Worm (Caenorhabditis elegans): ENCODE results near the gene rps-29.

The rps-29 gene

ce11 chrIII:794000-794399, at the start of gene rps-29:
Gene rps-29, plus strand, starts transcription at chrIII:794300.
- TF ChIP-seq die-1 (tag; optimal IDR thresholded peaks at IDR 0.05): no peak
- TF ChIP-seq somi-1 (GFP tag; optimal IDR thresholded peaks at IDR 0.05): no peak

ce11 chrIII:744459-744858, 49.6 kb upstream of the rps-29 start:
- no peak for TF ChIP-seq attf-5 (GFP tag; optimal IDR thresholded peaks at IDR 0.05)

- TF ChIP-seq hsf-1 (GFP tag; IDR thresholded peaks at IDR 0.05): no peak
- TF ChIP-seq ZK185.1 (tag; optimal IDR thresholded peaks at IDR 0.05; ENCODE audit: poor library complexity, severe bottlenecking): no peak
- no peak for TF ChIP-seq K11D2.4 (GFP tag; IDR thresholded peaks at IDR 0.05)
- no peak for TF ChIP-seq ceh-58 (GFP tag; IDR thresholded peaks at IDR 0.05)
- TF ChIP-seq F49E8.2 (tag; optimal IDR thresholded peaks at IDR 0.05; ENCODE audit: insufficient read depth): no peak
- TF ChIP-seq egrh-3 (GFP tag; IDR thresholded peaks at IDR 0.05): no peak
- TF ChIP-seq madf-8 (GFP tag; conservative IDR thresholded peaks at IDR 0.05): no peak
- no peak for TF ChIP-seq repo-1 (tag; optimal IDR thresholded peaks at IDR 0.05)
- TF ChIP-seq C17E4.6 (GFP tag; IDR thresholded peaks at IDR 0.05): no peak
- no peak for TF ChIP-seq unc-130 (GFP tag; optimal IDR thresholded peaks at IDR 0.05)
- TF ChIP-seq bed-1 (GFP tag; IDR thresholded peaks at IDR 0.05): no peak
- TF ChIP-seq ztf-26 (tag; optimal IDR thresholded peaks at IDR 0.05): no peak
- TF ChIP-seq zfh-2 (GFP tag; conservative IDR thresholded peaks at IDR 0.05): no peak
- no peak for TF ChIP-seq Y53G8AR.9 (GFP tag; conservative IDR thresholded peaks at IDR 0.05)
- TF ChIP-seq ceh-40 (GFP tag; IDR thresholded peaks at IDR 0.05): no peak
- no peak for TF ChIP-seq madf-3 (GFP tag; IDR thresholded peaks at IDR 0.05)
- TF ChIP-seq egl-18 (GFP tag; IDR thresholded peaks at IDR 0.05): no peak
Measured at ce11 chrIII:748782-749181, 45.3 kb upstream of the rps-29 start.

ce11 chrIII:750028-750427, 44.1 kb upstream of the rps-29 start:
- TF ChIP-seq attf-3 (GFP tag; conservative IDR thresholded peaks at IDR 0.05) (no peak), egl-18 (GFP tag; IDR thresholded peaks at IDR 0.05) (no peak), ceh-58 (GFP tag; IDR thresholded peaks at IDR 0.05) (no peak), T07F8.4 (tag; optimal IDR thresholded peaks at IDR 0.05) (no peak), ZK185.1 (tag; optimal IDR thresholded peaks at IDR 0.05; ENCODE audit: poor library complexity, severe bottlenecking) (no peak), nhr-179 (tag; optimal IDR thresholded peaks at IDR 0.05) (no peak), aptf-3 (GFP tag; IDR thresholded peaks at IDR 0.05) (no peak), attf-5 (GFP tag; optimal IDR thresholded peaks at IDR 0.05) (no peak), somi-1 (GFP tag; optimal IDR thresholded peaks at IDR 0.05) (no peak), zim-3 (tag; optimal IDR thresholded peaks at IDR 0.05) (no peak), dpl-1 (GFP tag; optimal IDR thresholded peaks at IDR 0.05) (no peak), F22D6.2 (tag; optimal IDR thresholded peaks at IDR 0.05) (no peak), fkh-3 (tag; optimal IDR thresholded peaks at IDR 0.05) (no peak), lin-40 (tag; optimal IDR thresholded peaks at IDR 0.05) (no peak), rcor-1 (GFP tag; IDR thresholded peaks at IDR 0.05) (no peak)

ce11 chrIII:752326-752725, 41.8 kb upstream of the rps-29 start, which contains the start of gene pat-12:
Gene pat-12, minus strand, starts transcription at chrIII:752426.
- TF ChIP-seq hmg-20 (GFP tag; IDR thresholded peaks at IDR 0.05) (no peak), Y56A3A.18 (GFP tag; IDR thresholded peaks at IDR 0.05) (no peak), snpc-1.1 (tag; optimal IDR thresholded peaks at IDR 0.05; ENCODE audit: insufficient read depth) (no peak)

Measured in whole organism, young adult.